Worm (Caenorhabditis elegans): ENCODE data around the gene T22F3.12.
"Not testable (repeated sequence)": the region's sequence is repeated elsewhere in the genome, so short reads cannot be mapped to it uniquely, and the experiment has no call there.

T22F3.12 gene

DNA sequence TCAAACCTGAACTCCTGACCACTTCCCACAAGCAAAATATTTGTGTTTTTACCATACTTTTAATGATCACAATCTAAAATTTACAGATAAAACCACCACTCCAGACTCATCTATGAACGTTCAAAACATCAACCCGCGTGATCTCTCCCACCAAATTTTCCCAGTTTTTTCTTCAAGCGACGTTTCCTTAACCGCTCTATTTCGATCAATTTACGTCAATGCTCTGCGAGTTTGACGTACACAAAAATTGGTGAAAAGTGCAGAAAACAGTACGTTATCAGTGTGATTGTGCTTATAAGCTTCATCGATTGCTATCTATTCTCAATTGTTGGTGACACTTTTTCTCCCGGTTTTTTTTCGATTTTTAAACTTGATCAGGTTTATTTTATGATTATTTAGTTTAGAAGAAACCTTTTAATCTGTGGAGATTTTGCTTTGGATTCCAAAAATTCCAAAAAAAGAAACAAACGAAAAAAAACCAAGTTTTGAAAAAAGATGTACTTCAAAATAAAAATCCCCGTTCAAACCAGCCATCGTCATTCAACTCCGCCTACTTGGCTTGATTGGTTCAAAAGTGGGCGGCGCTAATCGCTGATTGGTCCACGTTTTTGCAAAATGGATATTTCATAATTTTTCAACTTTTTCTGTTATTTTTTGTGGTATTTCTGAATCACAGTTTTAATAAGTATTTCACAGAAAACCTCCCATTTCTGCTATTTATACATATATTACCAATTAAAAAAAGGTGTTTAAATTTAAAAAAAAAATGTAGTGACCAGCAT, 40.4 kb upstream of the T22F3.12 start:
- no peak for TF ChIP-seq odd-2 (tag; optimal IDR thresholded peaks at IDR 0.05)
- peak; percentile 72 for TF ChIP-seq nfya-1 (tag; optimal IDR thresholded peaks at IDR 0.05)

DNA sequence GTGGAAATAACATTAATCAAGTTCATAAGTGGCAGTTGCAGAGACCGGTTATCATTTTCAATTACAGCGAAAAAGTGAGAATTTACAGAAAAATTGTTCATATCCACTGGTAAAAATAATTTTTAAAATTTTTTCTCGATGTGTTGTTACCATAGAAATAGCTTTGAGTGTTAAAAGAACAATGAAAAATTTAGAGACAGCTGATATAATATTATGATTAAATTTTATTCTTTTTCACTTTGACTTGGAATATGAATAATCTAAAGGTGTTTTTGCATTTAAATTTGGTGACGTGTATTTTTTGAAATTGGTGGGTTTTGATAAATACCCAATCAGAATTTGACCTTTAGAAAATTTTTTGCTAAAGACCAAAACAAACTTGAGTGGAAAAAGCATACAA, 39.6 kb upstream of the T22F3.12 start, which contains the start of gene F59B1.6:
Gene F59B1.6, minus strand, starts transcription at position 101 of the 400 bp plus-strand sequence.
- TF ChIP-seq unc-42 (tag; optimal IDR thresholded peaks at IDR 0.05) (no peak), hlh-30 (tag; optimal IDR thresholded peaks at IDR 0.05; ENCODE audit: insufficient read depth) (no peak), zip-5 (tag; optimal IDR thresholded peaks at IDR 0.05) (no peak), syd-9 (tag; optimal IDR thresholded peaks at IDR 0.05) (no peak), ceh-9 (tag; optimal IDR thresholded peaks at IDR 0.05) (no peak)

DNA sequence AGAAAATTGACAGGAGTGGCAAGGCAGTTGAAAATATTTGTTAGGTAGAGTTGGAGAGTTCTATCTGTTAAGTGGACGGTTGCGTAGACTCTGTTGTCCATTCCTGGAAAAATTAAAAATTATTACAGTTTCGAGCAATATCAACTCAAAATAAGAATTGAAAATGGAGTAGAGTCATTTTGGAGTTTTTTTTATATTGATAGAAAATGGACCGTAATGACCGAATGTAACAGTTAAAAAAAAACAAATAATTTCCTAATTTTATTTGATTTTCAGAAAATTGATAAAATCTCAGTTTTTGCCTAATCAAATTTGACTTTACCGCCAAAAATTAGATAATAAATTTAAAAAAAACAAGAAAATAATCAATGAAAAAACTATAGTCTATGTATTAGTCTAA, 34.9 kb upstream of the T22F3.12 start, which contains the start of gene F59B1.4:
Gene F59B1.4, minus strand, starts transcription at position 101 of the 400 bp plus-strand sequence.
- TF ChIP-seq ceh-2 (tag; optimal IDR thresholded peaks at IDR 0.05) (no peak), ceh-22 (tag; optimal IDR thresholded peaks at IDR 0.05) (no peak), ceh-45 (GFP tag; IDR thresholded peaks at IDR 0.05) (no peak), ceh-24 (tag; optimal IDR thresholded peaks at IDR 0.05) (no peak), tbx-2 (tag; optimal IDR thresholded peaks at IDR 0.05) (no peak), syd-9 (tag; optimal IDR thresholded peaks at IDR 0.05) (no peak), dve-1 (tag; optimal IDR thresholded peaks at IDR 0.05) (no peak), K09A11.1 (tag; optimal IDR thresholded peaks at IDR 0.05; ENCODE audit: insufficient read depth) (no peak), ceh-48 (tag; optimal IDR thresholded peaks at IDR 0.05) (no peak), Y22D7AL.16 (tag; optimal IDR thresholded peaks at IDR 0.05) (no peak), ref-2 (tag; optimal IDR thresholded peaks at IDR 0.05) (no peak), ceh-34 (tag; optimal IDR thresholded peaks at IDR 0.05) (no peak)

DNA sequence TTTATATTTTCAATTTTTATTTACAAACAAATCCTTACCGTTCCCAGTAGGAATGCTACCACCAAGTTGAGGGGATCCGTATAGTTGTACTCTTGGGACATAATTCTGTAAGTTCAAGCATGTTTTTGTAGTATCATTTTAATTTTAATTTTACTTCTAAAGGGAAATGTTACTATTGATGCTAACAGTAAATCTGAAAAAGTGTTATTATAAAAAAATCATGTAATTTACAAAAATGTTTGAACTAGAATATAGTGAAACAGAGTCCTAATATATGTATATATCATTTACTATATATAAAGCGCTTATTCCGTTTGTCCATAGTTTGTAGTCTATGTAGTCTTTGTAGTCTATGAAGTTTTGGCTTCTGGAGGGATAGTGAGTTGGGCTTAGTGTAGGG, 28.6 kb upstream of the T22F3.12 start, which contains the start of gene srx-93:
Gene srx-93, minus strand, starts transcription at position 101 of the 400 bp plus-strand sequence.
- not testable (repeated sequence) for TF ChIP-seq ets-4, tbx-2, ceh-14 (tag; optimal IDR thresholded peaks at IDR 0.05)

DNA sequence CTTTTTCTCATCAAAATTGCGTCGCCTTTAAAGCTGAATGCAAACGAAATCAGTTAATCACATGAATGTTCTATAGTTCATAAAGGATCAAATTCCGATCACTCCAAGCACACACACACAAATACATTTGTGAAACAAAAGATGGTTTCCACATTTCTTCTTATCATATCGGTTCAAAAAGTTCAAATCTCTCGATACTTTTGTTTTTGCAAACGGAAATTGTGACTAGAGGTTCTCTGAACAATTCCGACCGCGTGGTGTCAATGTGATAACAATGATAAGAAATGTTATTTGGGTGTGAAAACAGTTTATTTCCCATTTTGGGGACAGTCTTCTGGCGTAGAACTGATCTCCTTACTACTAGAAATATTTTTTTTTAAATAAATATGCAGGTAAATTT, 24.8 kb upstream of the T22F3.12 start:
- TF ChIP-seq nfya-1 (tag; optimal IDR thresholded peaks at IDR 0.05) (no peak), fkh-10 (GFP tag; optimal IDR thresholded peaks at IDR 0.05) (no peak), pha-2 (tag; optimal IDR thresholded peaks at IDR 0.05) (no peak), zip-5 (tag; optimal IDR thresholded peaks at IDR 0.05) (no peak), nhr-11 (tag; optimal IDR thresholded peaks at IDR 0.05) (no peak), che-1 (tag; optimal IDR thresholded peaks at IDR 0.05) (no peak), ahr-1 (tag; optimal IDR thresholded peaks at IDR 0.05) (no peak), ceh-14 (tag; optimal IDR thresholded peaks at IDR 0.05) (no peak), unc-3 (GFP tag; conservative IDR thresholded peaks at IDR 0.05) (no peak), unc-3 (tag; optimal IDR thresholded peaks at IDR 0.05) (no peak), hlh-15 (tag; optimal IDR thresholded peaks at IDR 0.05) (no peak), ztf-16 (tag; optimal IDR thresholded peaks at IDR 0.05) (no peak)

DNA sequence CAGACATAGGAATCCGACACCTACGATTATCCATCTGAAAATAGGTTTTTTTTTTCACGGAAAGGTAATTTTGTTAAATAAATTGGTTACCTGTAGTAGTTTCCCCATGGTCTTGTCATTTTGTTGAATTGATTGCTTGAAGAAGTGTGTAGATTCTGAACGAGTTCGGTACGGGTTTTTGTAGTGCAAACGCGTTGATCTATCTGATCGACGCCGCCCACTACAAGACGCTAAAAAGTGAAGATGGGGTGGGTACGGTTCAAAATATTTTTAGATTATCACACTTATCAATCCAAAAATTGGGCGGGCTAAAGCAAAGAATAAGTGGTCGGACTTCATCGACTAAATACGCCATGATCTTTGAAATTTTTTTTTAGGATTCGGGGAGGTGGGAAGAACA, 22.4 kb upstream of the T22F3.12 start, which contains the start of gene T22F3.11:
Gene T22F3.11, minus strand, starts transcription at position 157 of the 400 bp plus-strand sequence.
- TF ChIP-seq ceh-2 (tag; optimal IDR thresholded peaks at IDR 0.05), result no peak
- TF ChIP-seq eyg-1 (tag; optimal IDR thresholded peaks at IDR 0.05), result no peak
- TF ChIP-seq K02D7.2 (tag; optimal IDR thresholded peaks at IDR 0.05), result no peak
- TF ChIP-seq pqm-1 (tag; optimal IDR thresholded peaks at IDR 0.05), result no peak
- no peak for TF ChIP-seq hlh-30 (tag; optimal IDR thresholded peaks at IDR 0.05; ENCODE audit: insufficient read depth)
- TF ChIP-seq ceh-24 (tag; optimal IDR thresholded peaks at IDR 0.05), result no peak
- no peak for TF ChIP-seq odd-2 (tag; optimal IDR thresholded peaks at IDR 0.05)
- no peak for TF ChIP-seq K09A11.1 (tag; optimal IDR thresholded peaks at IDR 0.05; ENCODE audit: insufficient read depth)
- TF ChIP-seq ceh-19 (GFP tag; optimal IDR thresholded peaks at IDR 0.05), result no peak
- no peak for TF ChIP-seq Y22D7AL.16 (tag; optimal IDR thresholded peaks at IDR 0.05)
- no peak for TF ChIP-seq fkh-6 (tag; optimal IDR thresholded peaks at IDR 0.05)
- TF ChIP-seq hlh-6 (tag; optimal IDR thresholded peaks at IDR 0.05), result no peak
- no peak for TF ChIP-seq sox-4 (tag; optimal IDR thresholded peaks at IDR 0.05)
- TF ChIP-seq ceh-48 (tag; optimal IDR thresholded peaks at IDR 0.05), result no peak
- TF ChIP-seq pros-1 (tag; optimal IDR thresholded peaks at IDR 0.05), result no peak
- no peak for TF ChIP-seq hlh-8 (tag; optimal IDR thresholded peaks at IDR 0.05)

Data from whole organism, late embryonic.